Fruit fly (Drosophila melanogaster) whole organism, embryonic: Measurements from ENCODE around the gene Ubc7.

Source experiments
- Abd-B ChIP-seq: fragments of 200-800 bp; sonication (Bioruptor generic); optimal IDR thresholded peaks from 2 replicates; lab custom pipeline; 2018; ENCODE audit warnings: missing biosample characterization, mild to moderate bottlenecking, missing genetic modification characterization, moderate library complexity
- CG10543 ChIP-seq: fragments of 200-800 bp; sonication (Bioruptor generic); optimal IDR thresholded peaks from 3 replicates; lab custom pipeline; 2017; ENCODE audit warnings: missing biosample characterization, mild to moderate bottlenecking, missing genetic modification characterization, moderate library complexity
- CG10959 ChIP-seq: fragments of 200-800 bp; sonication (Bioruptor generic); IDR thresholded peaks from 2 replicates; pipeline ENCODE4 v1.3.6; 2022; ENCODE audit warnings: missing biosample characterization, missing genetic modification characterization
- CG11398 ChIP-seq: fragments of 200-800 bp; sonication (Bioruptor generic); optimal IDR thresholded peaks from 2 replicates; lab custom pipeline; 2016; ENCODE audit warnings: missing biosample characterization, missing genetic modification characterization
- CG11504 ChIP-seq: fragments of 200-800 bp; sonication (Bioruptor generic); optimal IDR thresholded peaks from 3 replicates; lab custom pipeline; 2019; ENCODE audit warnings: missing biosample characterization, mild to moderate bottlenecking, missing genetic modification characterization, moderate library complexity
- CG14710 ChIP-seq: fragments of 200-800 bp; sonication (Bioruptor generic); optimal IDR thresholded peaks from 3 replicates; lab custom pipeline; 2019; ENCODE audit warnings: missing biosample characterization, mild to moderate bottlenecking, missing genetic modification characterization, moderate library complexity
- CG1602 ChIP-seq: fragments of 200-800 bp; sonication (Bioruptor generic); optimal IDR thresholded peaks from 3 replicates; lab custom pipeline; 2016; ENCODE audit warnings: missing biosample characterization, missing genetic modification characterization
- CG17802 ChIP-seq: fragments of 200-800 bp; sonication (Bioruptor generic); optimal IDR thresholded peaks from 2 replicates; lab custom pipeline; 2018; ENCODE audit warnings: missing biosample characterization, mild to moderate bottlenecking, missing genetic modification characterization, moderate library complexity
- CG1792 ChIP-seq: fragments of 200-800 bp; sonication (Bioruptor generic); optimal IDR thresholded peaks from 2 replicates; lab custom pipeline; 2016; ENCODE audit warnings: missing biosample characterization, missing genetic modification characterization
- CG18764 ChIP-seq: fragments of 200-800 bp; sonication (Bioruptor generic); optimal IDR thresholded peaks from 3 replicates; lab custom pipeline; 2016; ENCODE audit warnings: missing biosample characterization, missing genetic modification characterization
- CG2678 ChIP-seq: fragments of 200-800 bp; sonication (Bioruptor generic); optimal IDR thresholded peaks from 3 replicates; lab custom pipeline; 2019; ENCODE audit warnings: missing biosample characterization, mild to moderate bottlenecking, missing genetic modification characterization, moderate library complexity
- CG30431 ChIP-seq: fragments of 200-800 bp; sonication (Bioruptor generic); optimal IDR thresholded peaks from 2 replicates; lab custom pipeline; 2017; ENCODE audit warnings: missing biosample characterization, missing genetic modification characterization
- CG34224 ChIP-seq: fragments of 200-800 bp; sonication (Bioruptor generic); IDR thresholded peaks from 3 replicates; pipeline ENCODE4 v1.3.6; 2022; ENCODE audit warnings: missing biosample characterization, missing genetic modification characterization; ENCODE audit not compliant: partially characterized antibody
- CG4404 ChIP-seq: fragments of 200-800 bp; sonication (Bioruptor generic); IDR thresholded peaks from 2 replicates; pipeline ENCODE4 v1.3.6; 2022; ENCODE audit warnings: missing biosample characterization, missing genetic modification characterization
- CG6765 ChIP-seq: fragments of 200-800 bp; sonication (Bioruptor generic); optimal IDR thresholded peaks from 3 replicates; lab custom pipeline; 2017; ENCODE audit warnings: missing biosample characterization, mild to moderate bottlenecking, missing genetic modification characterization
- CG7357 ChIP-seq: fragments of 200-800 bp; sonication (Bioruptor generic); IDR thresholded peaks from 3 replicates; pipeline ENCODE4 v1.3.6; 2022; ENCODE audit warnings: missing biosample characterization, missing genetic modification characterization
- CG7745 ChIP-seq: fragments of 200-800 bp; sonication (Bioruptor generic); optimal IDR thresholded peaks from 2 replicates; lab custom pipeline; 2018; ENCODE audit warnings: missing biosample characterization, mild to moderate bottlenecking, missing genetic modification characterization, moderate library complexity
- ERR ChIP-seq: fragments of 200-800 bp; sonication (Bioruptor generic); optimal IDR thresholded peaks from 2 replicates; lab custom pipeline; 2016; ENCODE audit warnings: missing biosample characterization, missing genetic modification characterization
- Ets97D ChIP-seq: fragments of 200-800 bp; sonication (Bioruptor generic); optimal IDR thresholded peaks from 3 replicates; lab custom pipeline; 2016; ENCODE audit warnings: missing biosample characterization, missing genetic modification characterization
- Gug ChIP-seq: fragments of 200-800 bp; sonication (Bioruptor generic); IDR thresholded peaks from 4 replicates; pipeline ENCODE4 v1.3.6; 2022; ENCODE audit warnings: missing biosample characterization, missing genetic modification characterization
- HLH4C ChIP-seq: fragments of 200-800 bp; sonication (Bioruptor generic); IDR thresholded peaks from 3 replicates; pipeline ENCODE4 v1.3.6; 2022; ENCODE audit warnings: missing biosample characterization, missing genetic modification characterization; ENCODE audit not compliant: partially characterized antibody
- Hmr ChIP-seq: fragments of 200-800 bp; sonication (Bioruptor generic); optimal IDR thresholded peaks from 3 replicates; lab custom pipeline; 2017; ENCODE audit warnings: mild to moderate bottlenecking, missing biosample characterization, missing genetic modification reagents, missing genetic modification characterization
- Lhr ChIP-seq: fragments of 200-800 bp; sonication (Bioruptor generic); optimal IDR thresholded peaks from 3 replicates; lab custom pipeline; 2017; ENCODE audit warnings: mild to moderate bottlenecking, missing biosample characterization, missing genetic modification reagents, missing genetic modification characterization
- Lim3 ChIP-seq: fragments of 200-800 bp; sonication (Bioruptor generic); IDR thresholded peaks from 2 replicates; pipeline ENCODE4 v1.3.6; 2022; ENCODE audit warnings: missing biosample characterization, missing genetic modification characterization
- Max ChIP-seq: fragments of 200-800 bp; sonication (Bioruptor generic); optimal IDR thresholded peaks from 2 replicates; lab custom pipeline; 2016; ENCODE audit warnings: missing biosample characterization, mild to moderate bottlenecking, missing genetic modification characterization
- Med ChIP-seq: fragments of 200-800 bp; sonication (Bioruptor generic); peaks from one replicate; lab custom pipeline; 2016; ENCODE audit warnings: missing biosample characterization, missing genetic modification characterization, mild to moderate bottlenecking, inconsistent platforms, moderate library complexity
- Mrtf ChIP-seq: fragments of 200-800 bp; sonication (Bioruptor generic); IDR thresholded peaks from 3 replicates; pipeline ENCODE4 v1.3.6; 2022; ENCODE audit warnings: missing biosample characterization, missing genetic modification characterization
- Myb ChIP-seq: fragments of 200-800 bp; sonication (Bioruptor generic); optimal IDR thresholded peaks from 2 replicates; lab custom pipeline; 2016; ENCODE audit warnings: missing biosample characterization, missing genetic modification characterization
- Nf-YA ChIP-seq: fragments of 200-800 bp; sonication (Bioruptor generic); IDR thresholded peaks from 2 replicates; pipeline ENCODE4 v1.3.6; 2022; ENCODE audit warnings: missing biosample characterization, missing genetic modification characterization
- Ravus ChIP-seq: fragments of 200-800 bp; sonication (Bioruptor generic); IDR thresholded peaks from 2 replicates; pipeline ENCODE4 v1.3.6; 2022; ENCODE audit warnings: missing biosample characterization, missing genetic modification characterization
- Stat92E ChIP-seq, 3 experiments: fragments of >200 bp in 2 of 3; fragments of 200-800 bp in 1 of 3; sonication (Bioruptor generic) in 1 of 3; optimal IDR thresholded peaks; 2 replicates each; lab custom pipeline; 2017 to 2019; ENCODE audit warnings: missing biosample characterization in 3 of 3, missing genetic modification characterization in 3 of 3, mild to moderate bottlenecking in 1 of 3, moderate library complexity in 1 of 3
- bcd ChIP-seq: fragments of 200-800 bp; sonication (Bioruptor generic); optimal IDR thresholded peaks from 2 replicates; lab custom pipeline; 2017; ENCODE audit warnings: missing biosample characterization, mild to moderate bottlenecking, missing genetic modification characterization
- bigmax ChIP-seq: fragments of 200-800 bp; sonication (Bioruptor generic); optimal IDR thresholded peaks from 2 replicates; lab custom pipeline; 2018; ENCODE audit warnings: missing biosample characterization, mild to moderate bottlenecking, missing genetic modification characterization
- br ChIP-seq: fragments of >200 bp; optimal IDR thresholded peaks from 2 replicates; lab custom pipeline; 2017
- crol ChIP-seq: fragments of 200-800 bp; sonication (Bioruptor generic); IDR thresholded peaks from 2 replicates; pipeline ENCODE4 v1.3.6; 2022; ENCODE audit warnings: missing biosample characterization, missing genetic modification characterization
- da ChIP-seq: fragments of 200-800 bp; sonication (Bioruptor generic); optimal IDR thresholded peaks from 2 replicates; lab custom pipeline; 2016; ENCODE audit warnings: missing biosample characterization, missing genetic modification characterization
- dan ChIP-seq: fragments of 200-800 bp; sonication (Bioruptor generic); IDR thresholded peaks from 2 replicates; pipeline ENCODE4 v1.3.6; 2022; ENCODE audit warnings: missing biosample characterization, missing genetic modification characterization
- eve ChIP-seq, 2 experiments: fragments of >200 bp; optimal IDR thresholded peaks; 2 replicates each; lab custom pipeline; 2017; ENCODE audit warnings: missing biosample characterization in 2 of 2, missing genetic modification characterization in 2 of 2
- fd3F ChIP-seq: fragments of 200-800 bp; sonication (Bioruptor generic); optimal IDR thresholded peaks from 2 replicates; lab custom pipeline; 2018; ENCODE audit warnings: missing biosample characterization, mild to moderate bottlenecking, missing genetic modification characterization, moderate library complexity
- grn ChIP-seq: fragments of 200-800 bp; sonication (Bioruptor generic); optimal IDR thresholded peaks from 3 replicates; lab custom pipeline; 2017; ENCODE audit warnings: missing biosample characterization, missing genetic modification characterization
- jing ChIP-seq: fragments of 200-800 bp; sonication (Bioruptor generic); optimal IDR thresholded peaks from 2 replicates; lab custom pipeline; 2018; ENCODE audit warnings: missing biosample characterization, mild to moderate bottlenecking, missing genetic modification characterization
- ken ChIP-seq: fragments of 200-800 bp; sonication (Bioruptor generic); IDR thresholded peaks from 3 replicates; pipeline ENCODE4 v1.3.6; 2022; ENCODE audit warnings: missing biosample characterization, missing genetic modification characterization
- knrl ChIP-seq: fragments of 200-800 bp; sonication (Bioruptor generic); IDR thresholded peaks from 3 replicates; pipeline ENCODE4 v1.3.6; 2022; ENCODE audit warnings: missing biosample characterization, missing genetic modification characterization; ENCODE audit not compliant: partially characterized antibody
- lmd ChIP-seq: fragments of 200-800 bp; sonication (Bioruptor generic); IDR thresholded peaks from 2 replicates; pipeline ENCODE4 v1.3.6; 2022; ENCODE audit warnings: missing biosample characterization, missing genetic modification characterization
- peb ChIP-seq: fragments of 200-800 bp; sonication (Bioruptor generic); IDR thresholded peaks from 2 replicates; pipeline ENCODE4 v1.3.6; 2022; ENCODE audit warnings: missing biosample characterization, missing genetic modification characterization
- rib ChIP-seq: fragments of 200-800 bp; sonication (Bioruptor generic); IDR thresholded peaks from 2 replicates; pipeline ENCODE4 v1.3.6; 2022; ENCODE audit warnings: missing biosample characterization, missing genetic modification characterization
- salm ChIP-seq: fragments of 200-800 bp; sonication (Bioruptor generic); optimal IDR thresholded peaks from 2 replicates; lab custom pipeline; 2018; ENCODE audit warnings: missing biosample characterization, mild to moderate bottlenecking, missing genetic modification characterization
- sqz ChIP-seq: fragments of 200-800 bp; sonication (Bioruptor generic); optimal IDR thresholded peaks from 3 replicates; lab custom pipeline; 2018; ENCODE audit warnings: missing biosample characterization, mild to moderate bottlenecking, missing genetic modification characterization
- sr ChIP-seq: fragments of 200-800 bp; sonication (Bioruptor generic); IDR thresholded peaks from 3 replicates; pipeline ENCODE4 v1.3.6; 2022; ENCODE audit warnings: missing biosample characterization, missing genetic modification characterization
- trem ChIP-seq: fragments of 200-800 bp; optimal IDR thresholded peaks from 3 replicates; lab custom pipeline; 2019; ENCODE audit warnings: missing biosample characterization, mild to moderate bottlenecking, missing genetic modification characterization, moderate library complexity
- unc-4 ChIP-seq: fragments of 200-800 bp; sonication (Bioruptor generic); IDR thresholded peaks from 2 replicates; pipeline ENCODE4 v1.3.6; 2022; ENCODE audit warnings: missing biosample characterization, missing genetic modification characterization; ENCODE audit not compliant: partially characterized antibody

Ubc7 gene

DNA sequence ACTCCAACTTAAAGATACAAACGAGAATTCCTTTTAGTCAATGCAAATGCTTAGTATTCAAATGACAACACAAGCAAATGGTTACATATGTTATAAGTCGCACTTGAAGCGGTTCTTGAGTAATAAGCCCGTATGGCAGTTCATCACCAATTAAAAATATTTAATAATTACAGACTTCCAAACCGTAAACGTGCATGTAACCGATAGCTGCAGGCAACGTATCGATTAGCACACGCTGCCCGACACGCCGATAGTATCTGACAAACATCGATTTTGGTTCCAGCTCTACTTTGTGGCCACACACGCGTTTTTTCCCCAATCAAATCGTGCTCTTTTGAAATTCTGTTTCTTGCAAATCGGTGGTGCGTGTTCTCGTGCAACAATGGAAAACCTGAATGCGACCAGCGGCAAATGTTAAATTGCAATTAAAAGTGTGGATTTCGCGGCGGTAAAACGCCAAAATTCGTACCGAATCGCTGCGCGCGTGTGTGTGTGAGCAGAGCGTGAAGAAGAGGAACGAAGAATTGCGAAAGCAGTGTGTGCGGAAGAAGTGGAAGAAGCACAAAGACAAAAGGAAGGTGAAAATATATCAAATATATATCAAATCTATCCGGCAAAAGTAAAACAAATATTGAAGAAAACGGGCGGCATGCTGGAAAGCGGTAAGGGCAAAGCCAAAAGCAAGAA, 5.6 kb downstream of the Ubc7 start, which contains the start of the genes CG9784 and Nup153 (continued):
- no peak for TF ChIP-seq eve (GFP tag; optimal IDR thresholded peaks at IDR 0.05; lab: Kevin White, UChicago)
- no peak for TF ChIP-seq CG14710
- TF ChIP-seq Med (GFP tag; lab: Kevin White, UChicago), result peak; percentile 29
- peak; percentile 93 for TF ChIP-seq HLH4C
- no peak for TF ChIP-seq trem (tag; lab: Kevin White, UChicago)
- no peak for TF ChIP-seq CG10959 (GFP tag; lab: Robert Waterston, UW)
- no peak for TF ChIP-seq Hmr (GFP tag; lab: Kevin White, UChicago)
- no peak for TF ChIP-seq bcd (GFP tag; lab: Kevin White, UChicago)
- TF ChIP-seq Max (GFP tag; lab: Kevin White, UChicago), result no peak
- TF ChIP-seq ERR (GFP tag; lab: Kevin White, UChicago), result no peak
- TF ChIP-seq dan, result no peak
- no peak for TF ChIP-seq Abd-B (GFP tag; lab: Kevin White, UChicago)
- no peak for TF ChIP-seq CG10543 (GFP tag; lab: Kevin White, UChicago)
- no peak for TF ChIP-seq CG17802 (tag; lab: Kevin White, UChicago)
- TF ChIP-seq ken (GFP tag; lab: Robert Waterston, UW), result no peak
- no peak for TF ChIP-seq fd3F (GFP tag; lab: Kevin White, UChicago)
- no peak for TF ChIP-seq sr (GFP tag; lab: Robert Waterston, UW)
- TF ChIP-seq Lhr (GFP tag; lab: Kevin White, UChicago), result no peak
- TF ChIP-seq da (GFP tag; lab: Kevin White, UChicago), result no peak
- TF ChIP-seq CG4404 (GFP tag; lab: Robert Waterston, UW), result no peak
- TF ChIP-seq rib (GFP tag; lab: Robert Waterston, UW), result peak; percentile 51
- TF ChIP-seq sqz (GFP tag; lab: Kevin White, UChicago), result no peak
- TF ChIP-seq CG1602 (GFP tag; lab: Kevin White, UChicago), result no peak
- TF ChIP-seq bigmax (GFP tag; lab: Kevin White, UChicago), result no peak
- peak; percentile 96 for TF ChIP-seq knrl (GFP tag; lab: Robert Waterston, UW)
- TF ChIP-seq Stat92E (GFP tag; optimal IDR thresholded peaks at IDR 0.05; lab: Kevin White, UChicago), result no peak
- no peak for TF ChIP-seq CG18764
- TF ChIP-seq grn, result no peak
- TF ChIP-seq Myb (GFP tag; lab: Kevin White, UChicago), result no peak
- TF ChIP-seq CG7745 (tag; lab: Kevin White, UChicago), result no peak
- TF ChIP-seq Gug (GFP tag; lab: Robert Waterston, UW), result peak; percentile 37; the same call in 1 of the 4 replicates
- TF ChIP-seq CG30431, result no peak
- no peak for TF ChIP-seq Lim3 (GFP tag; lab: Robert Waterston, UW)
- TF ChIP-seq jing, result no peak
- TF ChIP-seq CG2678 (tag; lab: Kevin White, UChicago), result no peak
- TF ChIP-seq Nf-YA, result no peak
- TF ChIP-seq CG11504 (tag; lab: Kevin White, UChicago), result no peak
- no peak for TF ChIP-seq br (lab: Kevin White, UChicago)
- no peak for TF ChIP-seq CG7357 (GFP tag; lab: Robert Waterston, UW)
- TF ChIP-seq lmd, result no peak
- TF ChIP-seq crol (GFP tag; lab: Robert Waterston, UW), result no peak
- TF ChIP-seq unc-4 (GFP tag; lab: Robert Waterston, UW), result peak; percentile 84
- TF ChIP-seq Ets97D (GFP tag; lab: Kevin White, UChicago), result peak; percentile 7
- TF ChIP-seq CG6765 (GFP tag; lab: Kevin White, UChicago), result no peak
- TF ChIP-seq Mrtf (GFP tag; lab: Robert Waterston, UW), result no peak
- TF ChIP-seq salm (tag; lab: Kevin White, UChicago), result no peak
- TF ChIP-seq peb (GFP tag; lab: Robert Waterston, UW), result no peak
- no peak for TF ChIP-seq CG1792 (GFP tag; lab: Kevin White, UChicago)
- no peak for TF ChIP-seq CG11398 (GFP tag; lab: Kevin White, UChicago)
- peak; percentile 88 for TF ChIP-seq CG34224 (GFP tag; lab: Robert Waterston, UW)
- TF ChIP-seq Ravus (GFP tag; lab: Robert Waterston, UW), result no peak
